Worm (Caenorhabditis elegans) whole organism, L1 larva: ENCODE data around the gene C18H7.7.

ENCODE experiments used
- C16A3.4 ChIP-seq: fragments of 150-350 bp; optimal IDR thresholded peaks from 2 replicates; lab custom pipeline; 2014; ENCODE audit warnings: missing biosample characterization, missing genetic modification characterization
- F16B12.6 ChIP-seq: fragments of 150-350 bp; optimal IDR thresholded peaks from 2 replicates; lab custom pipeline; 2014; ENCODE audit warnings: missing biosample characterization, missing genetic modification characterization
- ceh-90 ChIP-seq: sonication (generic microtip); optimal IDR thresholded peaks from 2 replicates; lab custom pipeline; 2016; ENCODE audit warnings: missing genetic modification characterization, missing compliant biosample characterization

Gene C18H7.7

ce11 chrIV:545852-546251, 50.3 kb downstream of the C18H7.7 start:
- TF ChIP-seq ceh-90 (tag; lab: Kevin White, UChicago) (no peak), C16A3.4 (tag; lab: Kevin White, UChicago) (no peak), F16B12.6 (tag; lab: Kevin White, UChicago) (no peak)
